Worm (Caenorhabditis elegans) whole organism, midembryonic: ENCODE measurements around the gene dpy-2.

Experiments used
- T22C8.4 ChIP-seq: fragments of 200-800 bp; sonication (Bioruptor generic); IDR thresholded peaks from 2 replicates; pipeline ENCODE4 v1.3.6; 2022; ENCODE audit warnings: missing genetic modification characterization, missing compliant biosample characterization
- cog-1 ChIP-seq: sonication (generic microtip); optimal IDR thresholded peaks from 2 replicates; lab custom pipeline; 2016; ENCODE audit warnings: missing genetic modification characterization, missing compliant biosample characterization
- flt-1 ChIP-seq: fragments of 200-800 bp; sonication (Bioruptor generic); IDR thresholded peaks from 2 replicates; pipeline ENCODE4 v1.3.6; 2022; ENCODE audit warnings: missing genetic modification characterization, missing compliant biosample characterization
- klf-2 ChIP-seq: fragments of 200-800 bp; sonication (Bioruptor generic); conservative IDR thresholded peaks from 2 replicates; pipeline ENCODE4 v1.3.6; 2022; ENCODE audit warnings: missing genetic modification reagents, missing genetic modification characterization, missing compliant biosample characterization
- med-1 ChIP-seq: sonication (generic microtip); optimal IDR thresholded peaks from 2 replicates; lab custom pipeline; 2017; ENCODE audit warnings: missing genetic modification characterization, mild to moderate bottlenecking, missing compliant biosample characterization, antibody characterized with exemption, missing genetic modification reagents; ENCODE audit not compliant: insufficient read depth
- ref-1 ChIP-seq: fragments of 200-800 bp; sonication (Bioruptor generic); conservative IDR thresholded peaks from 2 replicates; pipeline ENCODE4 v1.3.6; 2022; ENCODE audit warnings: missing genetic modification reagents, missing genetic modification characterization, missing compliant biosample characterization
- tab-1 ChIP-seq: fragments of 200-800 bp; sonication (Bioruptor generic); IDR thresholded peaks from 2 replicates; pipeline ENCODE4 v1.3.6; 2022; ENCODE audit warnings: missing genetic modification characterization, missing compliant biosample characterization
- ztf-23 ChIP-seq: fragments of 200-800 bp; sonication (Bioruptor generic); IDR thresholded peaks from 2 replicates; pipeline ENCODE4 v1.3.6; 2022; ENCODE audit warnings: missing genetic modification reagents, missing genetic modification characterization, missing compliant biosample characterization
- ztf-29 ChIP-seq: fragments of 200-800 bp; sonication (Bioruptor generic); IDR thresholded peaks from 2 replicates; pipeline ENCODE4 v1.3.6; 2022; ENCODE audit warnings: missing genetic modification reagents, missing genetic modification characterization, missing compliant biosample characterization

Gene dpy-2

DNA sequence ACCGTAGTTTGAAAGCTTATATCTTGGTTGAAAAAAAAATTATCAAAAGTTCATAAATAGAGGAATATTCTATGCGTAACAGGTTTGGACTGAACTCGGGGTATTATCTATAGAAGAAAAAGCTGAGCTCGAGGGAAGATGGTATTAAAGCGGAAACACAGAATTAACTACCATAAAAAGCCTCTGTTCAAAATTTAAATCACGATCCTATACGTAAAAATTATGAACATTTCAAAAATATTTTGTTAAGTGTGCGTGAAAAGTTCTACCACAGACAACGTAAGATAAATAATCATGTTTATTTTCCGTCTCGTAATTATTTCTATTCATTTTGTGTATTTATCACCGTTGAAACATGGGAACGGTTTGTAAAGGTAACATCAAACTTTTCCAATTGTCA lies 32.3 kb downstream of the dpy-2 start, which contains the start of gene F41G3.5:
F41G3.5 (plus strand) TSS at position 301 of the 400 bp plus-strand sequence.
- TF ChIP-seq med-1 (no peak), flt-1 (GFP tag; lab: Robert Waterston, UW) (no peak), ref-1 (GFP tag; lab: Robert Waterston, UW) (no peak), tab-1 (GFP tag; lab: Robert Waterston, UW) (no peak), cog-1 (tag; lab: Kevin White, UChicago) (no peak), ztf-23 (no peak), ztf-29 (GFP tag; lab: Robert Waterston, UW) (no peak), klf-2 (GFP tag; lab: Robert Waterston, UW) (no peak), T22C8.4 (GFP tag; lab: Robert Waterston, UW) (no peak)

DNA sequence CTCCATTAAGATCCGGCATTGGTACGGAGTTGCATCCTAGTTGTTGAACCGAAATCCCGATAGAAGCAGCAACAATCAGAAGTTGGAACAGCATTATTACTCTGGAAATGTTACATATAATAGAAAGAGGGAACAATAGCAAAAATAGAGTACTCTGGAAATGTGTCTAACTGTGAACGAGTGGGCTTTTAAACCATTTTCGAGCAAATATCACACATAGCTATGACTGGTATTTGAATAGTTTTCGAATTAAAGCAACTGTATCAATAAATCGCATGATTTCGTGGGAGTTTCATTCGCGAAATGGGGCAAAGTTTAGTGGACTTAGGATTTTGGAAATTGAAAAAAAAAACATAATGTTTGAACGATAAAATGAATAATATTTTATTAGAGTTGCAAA lies 35.3 kb downstream of the dpy-2 start, which contains the start of gene F41G3.10:
F41G3.10 (minus strand) TSS at position 101 of the 400 bp plus-strand sequence.
- TF ChIP-seq tab-1 (GFP tag; lab: Robert Waterston, UW) (no peak), ref-1 (GFP tag; lab: Robert Waterston, UW) (no peak), cog-1 (tag; lab: Kevin White, UChicago) (no peak), klf-2 (GFP tag; lab: Robert Waterston, UW) (no peak), T22C8.4 (GFP tag; lab: Robert Waterston, UW) (no peak), flt-1 (GFP tag; lab: Robert Waterston, UW) (no peak), ztf-29 (GFP tag; lab: Robert Waterston, UW) (no peak)

DNA sequence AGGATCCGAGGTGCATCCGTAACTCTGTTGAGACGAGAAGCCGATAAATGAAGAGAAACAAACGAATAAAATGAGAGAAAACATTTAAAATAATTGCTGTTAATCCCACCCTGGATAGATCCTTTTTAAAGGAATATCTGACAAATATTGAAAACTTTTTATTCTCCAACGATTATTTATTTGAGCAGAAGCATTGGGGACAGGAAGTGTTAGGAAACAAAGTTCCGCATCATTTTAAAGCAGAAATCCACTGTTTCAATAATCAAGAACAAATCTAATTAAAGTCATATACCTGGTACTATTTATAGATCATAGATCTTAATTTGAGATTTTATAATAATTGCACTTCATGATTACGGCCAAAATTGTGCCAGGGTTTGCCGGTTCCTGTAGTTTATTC lies 36.8 kb downstream of the dpy-2 start, which contains the start of gene F41G3.20:
F41G3.20 (minus strand) TSS at position 101 of the 400 bp plus-strand sequence.
- TF ChIP-seq T22C8.4 (GFP tag; lab: Robert Waterston, UW) = no peak
- TF ChIP-seq med-1 = no peak
- no peak for TF ChIP-seq ztf-23
- TF ChIP-seq ztf-29 (GFP tag; lab: Robert Waterston, UW) = no peak

DNA sequence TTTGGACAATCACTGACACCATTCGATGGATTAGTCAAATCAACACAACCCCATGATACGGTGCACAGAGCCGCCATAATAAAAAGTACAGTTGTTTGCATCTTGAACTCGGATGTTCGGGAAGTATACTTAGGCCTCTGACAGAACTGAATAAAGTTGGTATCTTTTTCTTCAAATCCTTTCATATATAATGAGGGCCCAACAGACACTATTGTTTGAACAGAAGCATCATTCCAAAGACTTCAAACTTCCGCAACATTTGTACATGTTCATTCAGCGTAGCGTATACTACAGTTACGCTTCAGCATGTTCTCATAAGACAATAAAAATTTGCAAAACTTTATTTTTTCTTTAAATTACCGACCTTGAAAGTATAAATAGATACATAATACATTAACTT lies 37.9 kb downstream of the dpy-2 start, which contains the start of gene F41G3.19:
F41G3.19 (minus strand) TSS at position 101 of the 400 bp plus-strand sequence.
- TF ChIP-seq ztf-23 (no peak), tab-1 (GFP tag; lab: Robert Waterston, UW) (no peak), klf-2 (GFP tag; lab: Robert Waterston, UW) (no peak), flt-1 (GFP tag; lab: Robert Waterston, UW) (no peak)

DNA sequence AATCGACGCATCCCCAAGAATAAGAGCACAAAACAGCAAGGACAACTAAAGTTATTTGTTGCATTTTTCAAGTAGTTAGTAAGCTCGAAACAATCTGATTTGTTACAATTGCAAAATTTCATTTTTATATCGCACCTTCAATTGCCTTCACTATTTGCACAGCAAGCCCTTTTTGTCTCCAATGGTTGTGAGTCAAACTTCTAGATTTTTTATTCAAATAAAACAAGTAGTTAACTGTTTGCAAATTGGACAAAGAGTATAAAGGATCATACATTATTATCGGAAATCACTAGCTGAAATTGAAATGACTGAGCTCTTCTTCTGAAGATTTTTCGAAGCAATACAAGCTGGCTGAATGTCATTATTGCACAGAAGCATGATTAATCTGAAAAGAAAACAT lies 38.8 kb downstream of the dpy-2 start, which contains the start of gene F41G3.21:
F41G3.21 (minus strand) TSS at position 101 of the 400 bp plus-strand sequence.
- TF ChIP-seq cog-1 (tag; lab: Kevin White, UChicago) (no peak), tab-1 (GFP tag; lab: Robert Waterston, UW) (no peak), klf-2 (GFP tag; lab: Robert Waterston, UW) (no peak), T22C8.4 (GFP tag; lab: Robert Waterston, UW) (no peak), ztf-29 (GFP tag; lab: Robert Waterston, UW) (no peak), ztf-23 (no peak), flt-1 (GFP tag; lab: Robert Waterston, UW) (no peak), ref-1 (GFP tag; lab: Robert Waterston, UW) (no peak), med-1 (no peak)

DNA sequence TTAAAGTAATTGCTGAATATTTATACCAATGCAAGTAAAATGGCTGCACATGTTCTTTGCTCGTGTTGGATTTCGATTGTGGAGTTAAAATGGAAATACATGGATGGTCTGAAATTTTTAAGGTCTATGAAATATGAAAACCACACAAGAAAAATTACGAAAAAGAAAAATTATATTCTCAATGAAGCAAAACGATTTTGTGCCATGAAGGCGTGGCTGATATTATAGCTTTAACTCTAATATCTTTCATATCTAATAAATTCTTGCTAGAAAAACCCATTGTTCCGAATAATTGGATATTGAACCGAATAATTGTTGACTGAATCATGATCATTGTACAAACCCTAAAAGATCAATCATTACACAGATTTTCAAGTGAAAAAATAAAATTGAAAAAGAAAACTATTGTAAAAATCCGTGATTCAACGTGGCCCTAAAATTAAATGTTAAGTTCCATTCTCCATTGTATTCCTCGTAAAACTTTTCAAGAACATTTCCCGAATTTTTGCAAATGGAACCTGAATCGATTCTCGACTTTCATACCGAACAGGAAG lies 40.7 kb downstream of the dpy-2 start, which contains the start of the genes srx-95 and fis-1:
srx-95 (minus strand) TSS at position 101 of the 554 bp plus-strand sequence.
fis-1 (plus strand) TSS at position 504 of the 554 bp plus-strand sequence.
- TF ChIP-seq ztf-29 (GFP tag; lab: Robert Waterston, UW) = no peak
- no peak for TF ChIP-seq klf-2 (GFP tag; lab: Robert Waterston, UW)
- no peak for TF ChIP-seq T22C8.4 (GFP tag; lab: Robert Waterston, UW)
- no peak for TF ChIP-seq flt-1 (GFP tag; lab: Robert Waterston, UW)
- TF ChIP-seq cog-1 (tag; lab: Kevin White, UChicago) = no peak
- TF ChIP-seq ztf-23 = no peak
- no peak for TF ChIP-seq med-1
- TF ChIP-seq ref-1 (GFP tag; lab: Robert Waterston, UW) = no peak
- TF ChIP-seq tab-1 (GFP tag; lab: Robert Waterston, UW) = no peak

DNA sequence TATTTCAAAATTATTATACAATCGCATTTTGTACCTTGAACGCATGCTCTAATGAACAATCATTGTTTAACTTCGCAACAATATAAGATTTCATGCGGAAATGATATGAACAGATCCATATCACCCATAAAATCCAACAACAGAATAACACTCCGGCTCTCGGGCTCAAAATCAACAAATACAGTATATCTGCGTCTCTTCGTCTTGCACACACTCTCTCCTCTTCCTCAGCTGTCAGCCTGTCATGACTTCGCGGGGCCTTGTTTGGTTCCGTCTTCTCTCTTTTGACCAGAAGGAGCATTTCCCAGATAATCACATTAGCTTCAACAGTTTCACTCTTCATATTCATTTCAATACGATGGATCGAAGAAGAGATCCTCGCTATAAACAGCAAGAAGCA lies 42.1 kb downstream of the dpy-2 start, which contains the start of gene F41G3.3:
F41G3.3 (plus strand) TSS at position 301 of the 400 bp plus-strand sequence.
- TF ChIP-seq T22C8.4 (GFP tag; lab: Robert Waterston, UW) = no peak
- TF ChIP-seq ztf-29 (GFP tag; lab: Robert Waterston, UW) = no peak
- no peak for TF ChIP-seq cog-1 (tag; lab: Kevin White, UChicago)
- no peak for TF ChIP-seq klf-2 (GFP tag; lab: Robert Waterston, UW)
- TF ChIP-seq med-1 = no peak
- no peak for TF ChIP-seq tab-1 (GFP tag; lab: Robert Waterston, UW)
- TF ChIP-seq flt-1 (GFP tag; lab: Robert Waterston, UW) = no peak
- no peak for TF ChIP-seq ref-1 (GFP tag; lab: Robert Waterston, UW)
- no peak for TF ChIP-seq ztf-23

DNA sequence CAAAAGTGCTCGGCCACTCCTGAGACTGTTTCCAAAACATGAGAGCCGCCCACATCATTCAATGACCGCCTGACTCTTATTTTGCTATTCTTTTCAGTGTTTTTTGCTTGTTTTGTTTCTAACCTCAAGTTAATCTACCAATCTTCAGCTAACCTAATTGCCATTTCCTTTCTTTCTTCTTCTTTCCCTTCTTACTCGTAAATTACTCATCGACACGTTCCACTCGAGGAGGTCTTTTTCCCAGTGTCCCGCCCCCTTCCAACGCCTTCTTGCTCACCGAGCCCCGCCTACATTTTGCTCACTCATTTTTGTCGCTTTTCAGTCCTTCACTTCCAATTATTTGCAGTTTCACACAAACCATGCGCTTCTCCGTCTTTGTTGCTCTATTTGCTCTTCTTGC lies 50.6 kb downstream of the dpy-2 start, which contains the start of gene nlp-50:
nlp-50 (plus strand) TSS at position 301 of the 400 bp plus-strand sequence.
- TF ChIP-seq flt-1 (GFP tag; lab: Robert Waterston, UW) = no peak
- TF ChIP-seq klf-2 (GFP tag; lab: Robert Waterston, UW) = no peak
